Worm (Caenorhabditis elegans) whole organism, L2 larva: ENCODE results near the gene D1079.1.

Experiments used
- F13H6.1 ChIP-seq: sonication (generic microtip); optimal IDR thresholded peaks from 2 replicates; lab custom pipeline; 2016; ENCODE audit warnings: missing genetic modification characterization, missing compliant biosample characterization
- unc-39 ChIP-seq: fragments of 150-350 bp; optimal IDR thresholded peaks from 2 replicates; lab custom pipeline; 2014; ENCODE audit warnings: missing biosample characterization, missing genetic modification characterization

D1079.1 gene

ce11 chrX:4457853-4458322 lies 54.9 kb downstream of the D1079.1 start, which contains the start of gene aps-2 (continued):
- TF ChIP-seq F13H6.1 (peak; percentile 56), unc-39 (no peak)
- TF ChIP-seq, all 48 proteins: peak for 16
